Worm (Caenorhabditis elegans): ENCODE data around the gene apc-2.

DNA sequence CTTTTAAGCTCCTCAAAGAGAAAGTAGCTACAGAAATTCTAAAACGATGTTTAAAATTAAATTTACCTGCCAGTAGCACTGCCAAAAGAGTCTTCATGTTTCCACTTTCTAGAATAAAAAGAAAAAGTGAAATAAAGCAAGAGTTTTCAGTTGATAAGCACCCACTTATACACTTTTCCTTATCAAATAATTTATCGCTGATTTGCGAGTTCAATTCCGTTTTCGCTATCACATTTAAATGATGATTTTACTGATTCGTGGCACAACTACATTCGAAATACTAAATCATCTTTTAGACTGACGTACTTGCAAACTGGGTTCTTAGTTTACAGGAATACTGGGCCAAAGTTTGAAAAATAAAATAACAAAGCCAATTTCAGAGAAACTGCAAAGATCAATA is 29.5 kb upstream of the apc-2 start, which contains the start of gene K12H4.7:
- TF ChIP-seq hmg-4 (GFP tag; optimal IDR thresholded peaks at IDR 0.05) = no peak
- no peak for TF ChIP-seq flt-1 (GFP tag; IDR thresholded peaks at IDR 0.05)
- no peak for TF ChIP-seq tbx-37 (GFP tag; conservative IDR thresholded peaks at IDR 0.05)
- no peak for TF ChIP-seq ets-7 (tag; optimal IDR thresholded peaks at IDR 0.05)
- TF ChIP-seq hmbx-1 (tag; optimal IDR thresholded peaks at IDR 0.05) = no peak
- no peak for TF ChIP-seq tbx-11 (GFP tag; IDR thresholded peaks at IDR 0.05)
- TF ChIP-seq ama-1 (optimal IDR thresholded peaks at IDR 0.05) = no peak
- no peak for TF ChIP-seq sea-1 (GFP tag; conservative IDR thresholded peaks at IDR 0.05)
- no peak for TF ChIP-seq ceh-36 (tag; optimal IDR thresholded peaks at IDR 0.05)
- no peak for TF ChIP-seq scrt-1 (GFP tag; IDR thresholded peaks at IDR 0.05)
- no peak for TF ChIP-seq aly-1 (tag; optimal IDR thresholded peaks at IDR 0.05)
- TF ChIP-seq tra-4 (tag; optimal IDR thresholded peaks at IDR 0.05) = no peak
